Fruit fly (Drosophila melanogaster) whole organism, embryonic: Measurements from ENCODE around the gene fru.

ENCODE experiments used
- Ada2b ChIP-seq: fragments of 200-800 bp; sonication (Bioruptor generic); IDR thresholded peaks from 2 replicates; pipeline ENCODE4 v1.3.6; 2022; ENCODE audit warnings: missing biosample characterization, missing genetic modification characterization
- Atf6 ChIP-seq: fragments of 200-800 bp; sonication (Bioruptor generic); IDR thresholded peaks from 2 replicates; pipeline ENCODE4 v1.3.6; 2022; ENCODE audit warnings: missing biosample characterization, missing genetic modification characterization
- Awh ChIP-seq: fragments of 200-800 bp; sonication (Bioruptor generic); IDR thresholded peaks from 2 replicates; pipeline ENCODE4, ENCODE4 v1.3.6; 2022; ENCODE audit warnings: missing biosample characterization, missing genetic modification characterization
- Bdp1 ChIP-seq: fragments of 200-800 bp; sonication (Bioruptor generic); optimal IDR thresholded peaks from 3 replicates; lab custom pipeline; 2016; ENCODE audit warnings: missing biosample characterization, missing genetic modification characterization
- Bgb ChIP-seq: fragments of 200-800 bp; sonication (Bioruptor generic); IDR thresholded peaks from 2 replicates; pipeline ENCODE4 v1.3.6; 2022; ENCODE audit warnings: missing biosample characterization, missing genetic modification characterization; ENCODE audit not compliant: partially characterized antibody
- CG1024 ChIP-seq: fragments of 200-800 bp; sonication (Bioruptor generic); IDR thresholded peaks from 2 replicates; pipeline ENCODE4 v1.3.6; 2022; ENCODE audit warnings: missing biosample characterization, missing genetic modification characterization
- CG10431 ChIP-seq: fragments of 200-800 bp; sonication (Bioruptor generic); optimal IDR thresholded peaks from 3 replicates; lab custom pipeline; 2018; ENCODE audit warnings: missing biosample characterization, mild to moderate bottlenecking, missing genetic modification characterization
- CG11456 ChIP-seq: fragments of 200-800 bp; sonication (Bioruptor generic); IDR thresholded peaks from 3 replicates; pipeline ENCODE4 v1.3.6; 2022; ENCODE audit warnings: missing biosample characterization, missing genetic modification characterization
- CG11723 ChIP-seq: fragments of 200-800 bp; sonication (Bioruptor generic); optimal IDR thresholded peaks from 2 replicates; lab custom pipeline; 2017; ENCODE audit warnings: missing biosample characterization, mild to moderate bottlenecking, missing genetic modification characterization
- CG12744 ChIP-seq: fragments of 200-800 bp; sonication (Bioruptor generic); optimal IDR thresholded peaks from 2 replicates; lab custom pipeline; 2016; ENCODE audit warnings: missing biosample characterization, missing genetic modification characterization
- CG14050 ChIP-seq: fragments of 200-800 bp; sonication (Bioruptor generic); IDR thresholded peaks from 3 replicates; pipeline ENCODE4 v1.3.6; 2022; ENCODE audit warnings: missing biosample characterization, missing genetic modification characterization
- CG14860 ChIP-seq: fragments of 200-800 bp; sonication (Bioruptor generic); IDR thresholded peaks from 3 replicates; pipeline ENCODE4 v1.3.6; 2022; ENCODE audit warnings: missing biosample characterization, missing genetic modification characterization; ENCODE audit not compliant: partially characterized antibody
- CG1792 ChIP-seq: fragments of 200-800 bp; sonication (Bioruptor generic); optimal IDR thresholded peaks from 2 replicates; lab custom pipeline; 2016; ENCODE audit warnings: missing biosample characterization, missing genetic modification characterization
- CG2116 ChIP-seq: fragments of 200-800 bp; sonication (Bioruptor generic); optimal IDR thresholded peaks from 3 replicates; lab custom pipeline; 2018; ENCODE audit warnings: missing biosample characterization, mild to moderate bottlenecking, missing genetic modification characterization
- CG2678 ChIP-seq: fragments of 200-800 bp; sonication (Bioruptor generic); optimal IDR thresholded peaks from 3 replicates; lab custom pipeline; 2019; ENCODE audit warnings: missing biosample characterization, mild to moderate bottlenecking, missing genetic modification characterization, moderate library complexity
- CG4360 ChIP-seq: fragments of 200-800 bp; sonication (Bioruptor generic); IDR thresholded peaks from 2 replicates; pipeline ENCODE4 v1.3.6; 2022; ENCODE audit warnings: missing biosample characterization, missing genetic modification characterization
- CG5180 ChIP-seq: fragments of 200-800 bp; sonication (Bioruptor generic); optimal IDR thresholded peaks from 3 replicates; lab custom pipeline; 2017; ENCODE audit warnings: missing biosample characterization, missing genetic modification characterization, mild to moderate bottlenecking, moderate library complexity, missing genetic modification reagents
- CG9932 ChIP-seq: fragments of 200-800 bp; sonication (Bioruptor generic); IDR thresholded peaks from 2 replicates; pipeline ENCODE4 v1.3.6; 2022; ENCODE audit warnings: missing biosample characterization, missing genetic modification characterization
- CTCF ChIP-seq: fragments of 200-800 bp; sonication (Bioruptor generic); optimal IDR thresholded peaks from 2 replicates; lab custom pipeline; 2017; ENCODE audit warnings: missing biosample characterization, mild to moderate bottlenecking, missing genetic modification characterization, moderate library complexity
- Camta ChIP-seq: fragments of 200-800 bp; sonication (Bioruptor generic); optimal IDR thresholded peaks from 2 replicates; lab custom pipeline; 2016; ENCODE audit warnings: missing biosample characterization, missing genetic modification characterization
- Dip2 ChIP-seq: fragments of 200-800 bp; sonication (Bioruptor generic); IDR thresholded peaks from 2 replicates; pipeline ENCODE4 v1.3.6; 2022; ENCODE audit warnings: missing biosample characterization, missing genetic modification characterization
- Dref ChIP-seq: fragments of 200-800 bp; sonication (Bioruptor generic); IDR thresholded peaks from 2 replicates; pipeline ENCODE4 v1.3.6; 2022; ENCODE audit warnings: missing biosample characterization, missing genetic modification characterization
- Fer1 ChIP-seq: fragments of 200-800 bp; sonication (Bioruptor generic); optimal IDR thresholded peaks from 2 replicates; lab custom pipeline; 2017; ENCODE audit warnings: missing biosample characterization, mild to moderate bottlenecking, missing genetic modification characterization
- HHEX ChIP-seq: fragments of 200-800 bp; sonication (Bioruptor generic); optimal IDR thresholded peaks from 3 replicates; lab custom pipeline; 2017; ENCODE audit warnings: missing biosample characterization, mild to moderate bottlenecking, missing genetic modification characterization, missing genetic modification reagents
- Mrtf ChIP-seq: fragments of 200-800 bp; sonication (Bioruptor generic); IDR thresholded peaks from 3 replicates; pipeline ENCODE4 v1.3.6; 2022; ENCODE audit warnings: missing biosample characterization, missing genetic modification characterization
- Opbp ChIP-seq: fragments of 200-800 bp; sonication (Bioruptor generic); IDR thresholded peaks from 3 replicates; pipeline ENCODE4 v1.3.6; 2022; ENCODE audit warnings: missing biosample characterization, missing genetic modification characterization; ENCODE audit not compliant: partially characterized antibody
- Sin3A ChIP-seq: fragments of >200 bp; optimal IDR thresholded peaks from 2 replicates; lab custom pipeline; 2018
- Six4 ChIP-seq: fragments of 200-800 bp; sonication (Bioruptor generic); optimal IDR thresholded peaks from 2 replicates; lab custom pipeline; 2016; ENCODE audit warnings: missing biosample characterization, missing genetic modification characterization
- Ssrp ChIP-seq: fragments of 200-800 bp; sonication (Bioruptor generic); optimal IDR thresholded peaks from 2 replicates; lab custom pipeline; 2018; ENCODE audit warnings: missing biosample characterization, mild to moderate bottlenecking, missing genetic modification characterization, moderate library complexity
- ac ChIP-seq: fragments of 200-800 bp; sonication (Bioruptor generic); optimal IDR thresholded peaks from 3 replicates; lab custom pipeline; 2017; ENCODE audit warnings: missing biosample characterization, mild to moderate bottlenecking, missing genetic modification characterization
- al ChIP-seq: fragments of 200-800 bp; sonication (Bioruptor generic); IDR thresholded peaks from 2 replicates; pipeline ENCODE4 v1.3.6; 2022; ENCODE audit warnings: missing biosample characterization, missing genetic modification characterization
- chm ChIP-seq: fragments of 200-800 bp; sonication (Bioruptor generic); IDR thresholded peaks from 2 replicates; pipeline ENCODE4 v1.3.6; 2022; ENCODE audit warnings: missing biosample characterization, missing genetic modification characterization
- dan ChIP-seq: fragments of 200-800 bp; sonication (Bioruptor generic); IDR thresholded peaks from 2 replicates; pipeline ENCODE4 v1.3.6; 2022; ENCODE audit warnings: missing biosample characterization, missing genetic modification characterization
- dm ChIP-seq: fragments of 200-800 bp; sonication (Bioruptor generic); optimal IDR thresholded peaks from 3 replicates; lab custom pipeline; 2016; ENCODE audit warnings: missing biosample characterization, missing genetic modification characterization
- fru ChIP-seq: fragments of >200 bp; optimal IDR thresholded peaks from 2 replicates; lab custom pipeline; 2017
- gce ChIP-seq: fragments of 200-800 bp; sonication (Bioruptor generic); IDR thresholded peaks from 3 replicates; pipeline ENCODE4 v1.3.6; 2022; ENCODE audit warnings: missing biosample characterization, missing genetic modification characterization
- gro ChIP-seq: fragments of 200-800 bp; sonication (Bioruptor generic); optimal IDR thresholded peaks from 2 replicates; lab custom pipeline; 2016; ENCODE audit warnings: missing biosample characterization, missing genetic modification characterization
- gsb-n ChIP-seq: fragments of 200-800 bp; sonication (Bioruptor generic); optimal IDR thresholded peaks from 3 replicates; lab custom pipeline; 2018; ENCODE audit warnings: missing biosample characterization, mild to moderate bottlenecking, missing genetic modification characterization
- gt ChIP-seq: fragments of 200-800 bp; sonication (Bioruptor generic); IDR thresholded peaks from 2 replicates; pipeline ENCODE4 v1.3.6; 2022; ENCODE audit warnings: missing biosample characterization, missing genetic modification characterization
- her ChIP-seq: fragments of 200-800 bp; sonication (Bioruptor generic); optimal IDR thresholded peaks from 2 replicates; lab custom pipeline; 2016; ENCODE audit warnings: missing biosample characterization, missing genetic modification characterization
- hkb ChIP-seq, 2 experiments: fragments of 200-800 bp in 1 of 2; fragments of >200 bp in 1 of 2; sonication (Bioruptor generic) in 1 of 2; IDR thresholded peaks in 1 of 2; optimal IDR thresholded peaks in 1 of 2; 2 replicates each; pipeline versions ENCODE4 v1.3.6 to Lab custom; 2017 to 2022; ENCODE audit warnings: missing biosample characterization in 1 of 2, missing genetic modification characterization in 1 of 2
- jumu ChIP-seq: fragments of 200-800 bp; sonication (Bioruptor generic); optimal IDR thresholded peaks from 3 replicates; lab custom pipeline; 2016; ENCODE audit warnings: missing biosample characterization, missing genetic modification characterization
- otp ChIP-seq: fragments of 200-800 bp; sonication (Bioruptor generic); IDR thresholded peaks from 3 replicates; pipeline ENCODE4, ENCODE4 v1.3.6; 2022; ENCODE audit warnings: missing biosample characterization, missing genetic modification characterization
- peb ChIP-seq: fragments of 200-800 bp; sonication (Bioruptor generic); IDR thresholded peaks from 2 replicates; pipeline ENCODE4 v1.3.6; 2022; ENCODE audit warnings: missing biosample characterization, missing genetic modification characterization
- ranshi ChIP-seq: fragments of 200-800 bp; sonication (Bioruptor generic); IDR thresholded peaks from 2 replicates; pipeline ENCODE4 v1.3.6; 2022; ENCODE audit warnings: missing biosample characterization, missing genetic modification characterization
- scrt ChIP-seq: fragments of 200-800 bp; sonication (Bioruptor generic); optimal IDR thresholded peaks from 2 replicates; lab custom pipeline; 2018; ENCODE audit warnings: missing biosample characterization, mild to moderate bottlenecking, missing genetic modification characterization, moderate library complexity
- unc-4 ChIP-seq: fragments of 200-800 bp; sonication (Bioruptor generic); IDR thresholded peaks from 2 replicates; pipeline ENCODE4 v1.3.6; 2022; ENCODE audit warnings: missing biosample characterization, missing genetic modification characterization; ENCODE audit not compliant: partially characterized antibody
- wek ChIP-seq: fragments of 200-800 bp; sonication (Bioruptor generic); optimal IDR thresholded peaks from 3 replicates; lab custom pipeline; 2018; ENCODE audit warnings: missing biosample characterization, mild to moderate bottlenecking, missing genetic modification characterization, moderate library complexity
- z ChIP-seq: fragments of 200-800 bp; sonication (Bioruptor generic); IDR thresholded peaks from 3 replicates; pipeline ENCODE4 v1.3.6; 2022; ENCODE audit warnings: missing biosample characterization, missing genetic modification characterization
- zen2 ChIP-seq: fragments of 200-800 bp; sonication (Bioruptor generic); IDR thresholded peaks from 3 replicates; pipeline ENCODE4 v1.3.6; 2022; ENCODE audit warnings: missing biosample characterization, missing genetic modification characterization; ENCODE audit not compliant: partially characterized antibody

Gene fru

DNA sequence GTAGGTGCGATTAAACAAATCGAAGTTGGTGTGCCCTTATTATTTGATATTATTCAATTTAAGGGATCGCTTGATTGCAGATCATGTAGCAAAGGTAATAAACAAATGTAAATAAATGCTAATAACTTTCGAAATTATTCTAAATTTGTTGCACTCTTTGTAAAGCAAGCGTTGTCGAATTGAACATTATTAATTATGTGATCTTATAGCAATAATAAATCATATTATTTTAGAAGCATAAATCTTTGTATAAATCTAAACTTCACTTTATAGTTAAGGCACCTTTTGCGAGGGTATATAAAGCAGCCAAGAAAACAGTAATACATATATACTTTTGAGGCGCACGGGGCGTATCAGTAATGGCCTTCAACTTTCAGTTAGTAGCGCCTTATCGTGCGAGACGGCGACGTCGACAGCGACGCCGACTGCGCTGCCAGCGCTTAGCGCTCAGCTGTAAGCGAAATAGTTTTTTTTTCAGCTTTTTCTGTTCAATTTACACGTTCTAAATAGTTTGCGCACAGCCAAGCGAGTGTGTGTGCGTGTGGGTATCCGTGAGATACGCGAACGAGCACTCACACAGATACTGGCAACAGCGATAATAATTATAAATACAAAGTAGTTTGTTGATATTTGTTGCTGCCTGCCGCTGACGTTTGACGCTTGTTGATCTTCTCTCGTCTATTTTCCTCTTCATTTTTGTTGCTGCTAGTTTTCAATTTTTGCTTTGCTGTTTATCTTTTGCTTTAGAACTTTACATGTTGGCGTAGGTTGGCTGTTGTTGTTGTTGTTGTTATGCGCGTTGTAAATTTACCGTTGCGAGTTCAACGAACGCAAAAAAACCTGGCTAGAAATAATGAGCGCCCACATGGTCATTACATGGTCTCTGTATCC is 106.3 kb downstream of the fru start (continued):
- TF ChIP-seq hkb (optimal IDR thresholded peaks at IDR 0.05; lab: Kevin White, UChicago): no peak
- peak; percentile 60 for TF ChIP-seq hkb (GFP tag; IDR thresholded peaks at IDR 0.05; lab: Robert Waterston, UW)
- no peak for TF ChIP-seq peb (GFP tag; lab: Robert Waterston, UW)
- TF ChIP-seq al (GFP tag; lab: Robert Waterston, UW): peak; percentile 32; the same call in 1 of the 2 replicates
- TF ChIP-seq dm (GFP tag; lab: Kevin White, UChicago): no peak
- TF ChIP-seq CG9932 (GFP tag; lab: Robert Waterston, UW): peak; percentile 44; the same call in 1 of the 2 replicates
- 0 out of 3 replicates have a peak, but pooled peaks have one; percentile 33 for TF ChIP-seq z (GFP tag; lab: Robert Waterston, UW)
- TF ChIP-seq CG1024 (GFP tag; lab: Robert Waterston, UW): no peak
- peak; percentile 65; the same call in 1 of the 2 replicates for TF ChIP-seq Awh
- no peak for TF ChIP-seq gt (GFP tag; lab: Robert Waterston, UW)
- TF ChIP-seq Sin3A (lab: Kevin White, UChicago): no peak
- peak; percentile 35 for TF ChIP-seq Camta (GFP tag; lab: Kevin White, UChicago)
- TF ChIP-seq gro: peak; percentile 49
- no peak for TF ChIP-seq Ada2b (GFP tag; lab: Robert Waterston, UW)
- TF ChIP-seq CG11723: peak; percentile 44
- 0 out of 3 replicates have a peak, but pooled peaks have one; percentile 39 for TF ChIP-seq gce (GFP tag; lab: Robert Waterston, UW)
- peak; percentile 39 for TF ChIP-seq CG1792 (GFP tag; lab: Kevin White, UChicago)
- no peak for TF ChIP-seq Ssrp
- TF ChIP-seq Six4 (GFP tag; lab: Kevin White, UChicago): no peak
- TF ChIP-seq CG14860 (GFP tag; lab: Robert Waterston, UW): no peak
- no peak for TF ChIP-seq chm
- TF ChIP-seq Fer1 (GFP tag; lab: Kevin White, UChicago): peak; percentile 55
- no peak for TF ChIP-seq Dref (GFP tag; lab: Robert Waterston, UW)
- peak; percentile 34 for TF ChIP-seq CG5180 (GFP tag; lab: Kevin White, UChicago)
- TF ChIP-seq unc-4: no peak
- no peak for TF ChIP-seq CG11456 (GFP tag; lab: Robert Waterston, UW)
- no peak for TF ChIP-seq zen2 (GFP tag; lab: Robert Waterston, UW)
- TF ChIP-seq CG2116 (GFP tag; lab: Kevin White, UChicago): no peak
- peak; percentile 38 for TF ChIP-seq gsb-n (tag; lab: Kevin White, UChicago)
- 0 out of 3 replicates have a peak, but pooled peaks have one; percentile 7 for TF ChIP-seq otp (GFP tag; lab: Robert Waterston, UW)
- TF ChIP-seq CG14050 (GFP tag; lab: Robert Waterston, UW): no peak
- no peak for TF ChIP-seq CG12744
- TF ChIP-seq ac (GFP tag; lab: Kevin White, UChicago): no peak
- peak; percentile 55 for TF ChIP-seq her
- peak; percentile 30; the same call in 1 of the 2 replicates for TF ChIP-seq ranshi (GFP tag; lab: Robert Waterston, UW)
- TF ChIP-seq Atf6 (GFP tag; lab: Robert Waterston, UW): peak; percentile 69
- no peak for TF ChIP-seq Mrtf (GFP tag; lab: Robert Waterston, UW)
- peak; percentile 62 for TF ChIP-seq HHEX (GFP tag; lab: Kevin White, UChicago)
- peak; percentile 65 for TF ChIP-seq CG4360 (GFP tag; lab: Robert Waterston, UW)
- peak; percentile 63 for TF ChIP-seq CG10431
- peak; percentile 27 for TF ChIP-seq Bdp1 (GFP tag; lab: Kevin White, UChicago)
- no peak for TF ChIP-seq CTCF (GFP tag; lab: Kevin White, UChicago)
- peak; percentile 40 for TF ChIP-seq scrt
- TF ChIP-seq Bgb (GFP tag; lab: Robert Waterston, UW): no peak
- TF ChIP-seq dan: no peak
- TF ChIP-seq wek (GFP tag; lab: Kevin White, UChicago): peak; percentile 70
- TF ChIP-seq fru (lab: Kevin White, UChicago): no peak
- no peak for TF ChIP-seq Opbp (GFP tag; lab: Robert Waterston, UW)
- no peak for TF ChIP-seq jumu (GFP tag; lab: Kevin White, UChicago)
- no peak for TF ChIP-seq Dip2 (GFP tag; lab: Robert Waterston, UW)
- peak; percentile 81 for TF ChIP-seq CG2678
